Fruit fly (Drosophila melanogaster) whole organism, embryonic: ENCODE results near the gene htk.

Experiments
- Bgb ChIP-seq: fragments of 200-800 bp; sonication (Bioruptor generic); IDR thresholded peaks from 2 replicates; pipeline ENCODE4 v1.3.6; 2022; ENCODE audit warnings: missing biosample characterization, missing genetic modification characterization; ENCODE audit not compliant: partially characterized antibody
- CG12155 ChIP-seq: fragments of 200-800 bp; sonication (Bioruptor generic); optimal IDR thresholded peaks from 3 replicates; lab custom pipeline; 2016; ENCODE audit warnings: missing biosample characterization, missing genetic modification characterization
- CG1233 ChIP-seq: fragments of 200-800 bp; sonication (Bioruptor generic); optimal IDR thresholded peaks from 4 replicates; lab custom pipeline; 2018; ENCODE audit warnings: missing biosample characterization, mild to moderate bottlenecking, missing genetic modification characterization
- CG15073 ChIP-seq: fragments of 200-800 bp; sonication (Bioruptor generic); optimal IDR thresholded peaks from 2 replicates; lab custom pipeline; 2016; ENCODE audit warnings: missing biosample characterization, missing genetic modification characterization
- CG15479 ChIP-seq: fragments of 200-800 bp; sonication (Bioruptor generic); optimal IDR thresholded peaks from 3 replicates; lab custom pipeline; 2019; ENCODE audit warnings: missing biosample characterization, mild to moderate bottlenecking, missing genetic modification characterization, moderate library complexity
- CG17612 ChIP-seq: fragments of 200-800 bp; sonication (Bioruptor generic); IDR thresholded peaks from 2 replicates; pipeline ENCODE4 v1.3.6; 2022; ENCODE audit warnings: missing biosample characterization, missing genetic modification characterization
- CG2120 ChIP-seq: fragments of 200-800 bp; sonication (Bioruptor generic); optimal IDR thresholded peaks from 3 replicates; lab custom pipeline; 2016; ENCODE audit warnings: missing biosample characterization, missing genetic modification characterization
- CG3065 ChIP-seq: fragments of 200-800 bp; sonication (Bioruptor generic); optimal IDR thresholded peaks from 2 replicates; lab custom pipeline; 2016; ENCODE audit warnings: missing biosample characterization, missing genetic modification characterization
- CG31224 ChIP-seq: fragments of 200-800 bp; sonication (Bioruptor generic); IDR thresholded peaks from 2 replicates; pipeline ENCODE4 v1.3.6; 2022; ENCODE audit warnings: missing biosample characterization, missing genetic modification characterization
- CG3407 ChIP-seq: fragments of 200-800 bp; sonication (Bioruptor generic); optimal IDR thresholded peaks from 2 replicates; lab custom pipeline; 2018; ENCODE audit warnings: missing biosample characterization, mild to moderate bottlenecking, missing genetic modification characterization
- CG34224 ChIP-seq: fragments of 200-800 bp; sonication (Bioruptor generic); IDR thresholded peaks from 3 replicates; pipeline ENCODE4 v1.3.6; 2022; ENCODE audit warnings: missing biosample characterization, missing genetic modification characterization; ENCODE audit not compliant: partially characterized antibody
- CG6654 ChIP-seq: fragments of 200-800 bp; sonication (Bioruptor generic); optimal IDR thresholded peaks from 2 replicates; lab custom pipeline; 2017; ENCODE audit warnings: missing biosample characterization, mild to moderate bottlenecking, missing genetic modification characterization
- CG9609 ChIP-seq: fragments of 200-800 bp; sonication (Bioruptor generic); optimal IDR thresholded peaks from 3 replicates; lab custom pipeline; 2016; ENCODE audit warnings: missing biosample characterization, missing genetic modification characterization
- Dref ChIP-seq: fragments of 200-800 bp; sonication (Bioruptor generic); IDR thresholded peaks from 2 replicates; pipeline ENCODE4 v1.3.6; 2022; ENCODE audit warnings: missing biosample characterization, missing genetic modification characterization
- E2f2 ChIP-seq: fragments of 200-800 bp; sonication (Bioruptor generic); IDR thresholded peaks from 2 replicates; pipeline ENCODE4 v1.3.6; 2022; ENCODE audit warnings: missing biosample characterization, missing genetic modification characterization
- HmgZ ChIP-seq: fragments of 200-800 bp; sonication (Bioruptor generic); optimal IDR thresholded peaks from 2 replicates; lab custom pipeline; 2018; ENCODE audit warnings: missing biosample characterization, mild to moderate bottlenecking, missing genetic modification characterization
- Spps ChIP-seq: fragments of 200-800 bp; sonication (Bioruptor generic); optimal IDR thresholded peaks from 2 replicates; lab custom pipeline; 2018; ENCODE audit warnings: missing biosample characterization, mild to moderate bottlenecking, missing genetic modification characterization
- Ssrp ChIP-seq: fragments of 200-800 bp; sonication (Bioruptor generic); optimal IDR thresholded peaks from 2 replicates; lab custom pipeline; 2018; ENCODE audit warnings: missing biosample characterization, mild to moderate bottlenecking, missing genetic modification characterization, moderate library complexity
- Stat92E ChIP-seq, 3 experiments: fragments of >200 bp in 2 of 3; fragments of 200-800 bp in 1 of 3; sonication (Bioruptor generic) in 1 of 3; optimal IDR thresholded peaks; 2 replicates each; lab custom pipeline; 2017 to 2019; ENCODE audit warnings: missing biosample characterization in 3 of 3, missing genetic modification characterization in 3 of 3, mild to moderate bottlenecking in 1 of 3, moderate library complexity in 1 of 3
- abd-A ChIP-seq: fragments of 200-800 bp; sonication (Bioruptor generic); optimal IDR thresholded peaks from 3 replicates; lab custom pipeline; 2019; ENCODE audit warnings: missing biosample characterization, mild to moderate bottlenecking, missing genetic modification characterization, moderate library complexity
- amos ChIP-seq: fragments of 200-800 bp; sonication (Bioruptor generic); IDR thresholded peaks from 2 replicates; pipeline ENCODE4 v1.3.6; 2022; ENCODE audit warnings: missing biosample characterization, missing genetic modification characterization; ENCODE audit not compliant: partially characterized antibody
- bbx ChIP-seq: fragments of 200-800 bp; sonication (Bioruptor generic); IDR thresholded peaks from 2 replicates; pipeline ENCODE4 v1.3.6; 2022; ENCODE audit warnings: missing biosample characterization, missing genetic modification characterization; ENCODE audit not compliant: partially characterized antibody
- chinmo ChIP-seq: fragments of 200-800 bp; sonication (Bioruptor generic); IDR thresholded peaks from 4 replicates; pipeline ENCODE4 v1.3.6; 2022; ENCODE audit warnings: missing biosample characterization, missing genetic modification characterization; ENCODE audit not compliant: partially characterized antibody
- en ChIP-seq: fragments of 200-800 bp; sonication (Bioruptor generic); optimal IDR thresholded peaks from 2 replicates; lab custom pipeline; 2016; ENCODE audit warnings: missing biosample characterization, missing genetic modification characterization
- exex ChIP-seq: fragments of 200-800 bp; sonication (Bioruptor generic); optimal IDR thresholded peaks from 4 replicates; lab custom pipeline; 2018; ENCODE audit warnings: missing biosample characterization, mild to moderate bottlenecking, missing genetic modification characterization, moderate library complexity
- grn ChIP-seq: fragments of 200-800 bp; sonication (Bioruptor generic); optimal IDR thresholded peaks from 3 replicates; lab custom pipeline; 2017; ENCODE audit warnings: missing biosample characterization, missing genetic modification characterization
- insv ChIP-seq, 2 experiments: fragments of 200-800 bp; sonication (Bioruptor generic); optimal IDR thresholded peaks; 3 replicates each; lab custom pipeline; 2016 to 2018; ENCODE audit warnings: missing biosample characterization in 2 of 2, missing genetic modification characterization in 2 of 2
- kah ChIP-seq: fragments of 200-800 bp; sonication (Bioruptor generic); optimal IDR thresholded peaks from 2 replicates; lab custom pipeline; 2018; ENCODE audit warnings: missing biosample characterization, mild to moderate bottlenecking, missing genetic modification characterization
- klu ChIP-seq: fragments of 200-800 bp; sonication (Bioruptor generic); IDR thresholded peaks from 2 replicates; pipeline ENCODE4 v1.3.6; 2022; ENCODE audit warnings: missing biosample characterization, missing genetic modification characterization
- lbe ChIP-seq: fragments of 200-800 bp; sonication (Bioruptor generic); optimal IDR thresholded peaks from 2 replicates; lab custom pipeline; 2016; ENCODE audit warnings: missing biosample characterization, mild to moderate bottlenecking, missing genetic modification characterization
- luna ChIP-seq: fragments of 200-800 bp; sonication (Bioruptor generic); optimal IDR thresholded peaks from 2 replicates; lab custom pipeline; 2016; ENCODE audit warnings: missing biosample characterization, missing genetic modification characterization
- scrt ChIP-seq: fragments of 200-800 bp; sonication (Bioruptor generic); optimal IDR thresholded peaks from 2 replicates; lab custom pipeline; 2018; ENCODE audit warnings: missing biosample characterization, mild to moderate bottlenecking, missing genetic modification characterization, moderate library complexity
- sens-2 ChIP-seq: fragments of 200-800 bp; sonication (Bioruptor generic); IDR thresholded peaks from 2 replicates; pipeline ENCODE4 v1.3.6; 2022; ENCODE audit warnings: missing biosample characterization, missing genetic modification characterization
- shn ChIP-seq: fragments of 200-800 bp; sonication (Bioruptor generic); optimal IDR thresholded peaks from 3 replicates; lab custom pipeline; 2016; ENCODE audit warnings: missing biosample characterization, missing genetic modification characterization
- unc-4 ChIP-seq: fragments of 200-800 bp; sonication (Bioruptor generic); IDR thresholded peaks from 2 replicates; pipeline ENCODE4 v1.3.6; 2022; ENCODE audit warnings: missing biosample characterization, missing genetic modification characterization; ENCODE audit not compliant: partially characterized antibody
- wdn ChIP-seq: fragments of 200-800 bp; sonication (Bioruptor generic); IDR thresholded peaks from 2 replicates; pipeline ENCODE4 v1.3.6; 2022; ENCODE audit warnings: missing biosample characterization, missing genetic modification characterization
- zen2 ChIP-seq: fragments of 200-800 bp; sonication (Bioruptor generic); IDR thresholded peaks from 3 replicates; pipeline ENCODE4 v1.3.6; 2022; ENCODE audit warnings: missing biosample characterization, missing genetic modification characterization; ENCODE audit not compliant: partially characterized antibody
- zfh2 ChIP-seq: fragments of 200-800 bp; sonication (Bioruptor generic); optimal IDR thresholded peaks from 2 replicates; lab custom pipeline; 2016; ENCODE audit warnings: missing biosample characterization, missing genetic modification characterization

htk gene

DNA sequence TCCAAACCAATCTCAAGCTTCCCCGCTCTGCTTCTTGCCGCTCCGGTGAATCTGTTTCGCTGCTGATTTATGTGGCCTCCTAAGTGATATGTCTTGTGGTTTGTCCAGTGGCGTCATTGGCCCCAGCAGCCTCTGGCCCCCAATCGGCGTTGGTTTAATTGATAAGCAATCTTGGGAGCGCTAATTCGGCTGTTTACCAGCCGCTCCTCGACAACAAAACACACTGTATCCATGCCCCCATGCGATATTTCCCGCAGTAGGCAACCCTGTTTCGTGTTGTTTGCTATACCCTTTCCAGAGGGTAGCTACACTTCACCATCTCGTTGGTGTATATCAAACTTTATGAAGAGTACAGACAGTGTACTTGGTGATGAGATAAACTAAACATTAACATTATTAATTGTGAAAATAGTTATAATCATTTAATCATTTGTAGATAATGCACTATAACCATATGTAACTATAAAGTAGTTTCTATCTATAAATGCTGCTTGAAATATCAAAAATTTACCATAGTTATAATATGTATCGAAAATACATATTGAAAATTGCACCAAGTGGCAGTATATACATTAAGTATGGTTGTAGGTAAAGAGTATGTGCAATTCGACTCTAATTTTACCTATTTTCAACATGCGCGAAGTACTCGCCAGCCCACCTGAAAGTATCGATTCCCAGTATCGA lies 5.0 kb downstream of the htk start, which contains the start of gene shop (continued):
- TF ChIP-seq en (GFP tag; lab: Kevin White, UChicago) (no peak), unc-4 (GFP tag; lab: Robert Waterston, UW) (peak; percentile 31; the same call in 1 of the 2 replicates), CG9609 (GFP tag; lab: Kevin White, UChicago) (peak; percentile 64), CG2120 (peak; percentile 91), CG31224 (GFP tag; lab: Robert Waterston, UW) (peak; percentile 59)

DNA sequence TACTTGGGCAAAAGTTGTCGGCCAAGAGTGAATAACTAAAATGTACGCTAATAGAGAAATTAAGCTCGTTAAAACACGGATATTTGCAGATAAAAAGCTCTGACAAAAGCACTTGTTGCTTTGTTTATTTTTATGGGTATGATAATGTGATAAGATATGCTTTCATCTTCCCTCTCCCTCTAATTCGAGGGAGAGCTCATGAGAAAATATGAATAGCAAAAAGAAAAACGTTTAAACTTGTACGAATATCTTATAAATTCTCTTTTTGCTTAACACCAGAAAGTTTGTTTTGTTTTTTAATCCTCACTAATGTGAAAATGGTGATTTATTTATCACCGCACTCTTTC lies 5.5 kb downstream of the htk start:
- TF ChIP-seq Stat92E (GFP tag; optimal IDR thresholded peaks at IDR 0.05; lab: Kevin White, UChicago) (no peak), Spps (no peak), bbx (GFP tag; lab: Robert Waterston, UW) (peak; percentile 18; the same call in 1 of the 2 replicates), Bgb (GFP tag; lab: Robert Waterston, UW) (peak; percentile 26; the same call in 1 of the 2 replicates), CG1233 (GFP tag; lab: Kevin White, UChicago) (no peak), grn (GFP tag; lab: Kevin White, UChicago) (peak; percentile 7), HmgZ (no peak), Dref (peak; percentile 57; the same call in 1 of the 2 replicates), shn (GFP tag; lab: Kevin White, UChicago) (no peak), CG15073 (GFP tag; lab: Kevin White, UChicago) (no peak), luna (GFP tag; lab: Kevin White, UChicago) (no peak), wdn (GFP tag; lab: Robert Waterston, UW) (no peak), CG6654 (GFP tag; lab: Kevin White, UChicago) (no peak), lbe (GFP tag; lab: Kevin White, UChicago) (no peak), exex (tag; lab: Kevin White, UChicago) (peak; percentile 50), chinmo (GFP tag; lab: Robert Waterston, UW) (0 out of 4 replicates have a peak, but pooled peaks have one; percentile 12), zen2 (GFP tag; lab: Robert Waterston, UW) (no peak), CG3065 (GFP tag; lab: Kevin White, UChicago) (no peak), insv (GFP tag; optimal IDR thresholded peaks at IDR 0.05; lab: Kevin White, UChicago) (no peak), kah (GFP tag; lab: Kevin White, UChicago) (peak; percentile 58), CG34224 (GFP tag; lab: Robert Waterston, UW) (no peak), abd-A (tag; lab: Kevin White, UChicago) (peak; percentile 83), klu (GFP tag; lab: Robert Waterston, UW) (no peak), scrt (GFP tag; lab: Kevin White, UChicago) (peak; percentile 69), CG15479 (GFP tag; lab: Kevin White, UChicago) (no peak), CG3407 (no peak), sens-2 (GFP tag; lab: Robert Waterston, UW) (no peak), E2f2 (GFP tag; lab: Robert Waterston, UW) (no peak), CG12155 (GFP tag; lab: Kevin White, UChicago) (no peak), CG17612 (GFP tag; lab: Robert Waterston, UW) (no peak), amos (GFP tag; lab: Robert Waterston, UW) (peak; percentile 43; the same call in 1 of the 2 replicates), Ssrp (tag; lab: Kevin White, UChicago) (no peak), zfh2 (no peak)
